Fruit fly (Drosophila melanogaster) whole organism, embryonic: ENCODE measurements around the gene Pka-C3.

Experiments used
- Abd-B ChIP-seq: fragments of 200-800 bp; sonication (Bioruptor generic); optimal IDR thresholded peaks from 2 replicates; lab custom pipeline; 2018; ENCODE audit warnings: missing biosample characterization, mild to moderate bottlenecking, missing genetic modification characterization, moderate library complexity
- Atf-2 ChIP-seq: fragments of 200-800 bp; sonication (Bioruptor generic); optimal IDR thresholded peaks from 2 replicates; lab custom pipeline; 2016; ENCODE audit warnings: missing biosample characterization, missing genetic modification characterization
- BtbVII ChIP-seq: fragments of 200-800 bp; sonication (Bioruptor generic); optimal IDR thresholded peaks from 3 replicates; lab custom pipeline; 2017; ENCODE audit warnings: missing biosample characterization, mild to moderate bottlenecking, missing genetic modification characterization
- CG10543 ChIP-seq: fragments of 200-800 bp; sonication (Bioruptor generic); optimal IDR thresholded peaks from 3 replicates; lab custom pipeline; 2017; ENCODE audit warnings: missing biosample characterization, mild to moderate bottlenecking, missing genetic modification characterization, moderate library complexity
- CG10654 ChIP-seq: fragments of 200-800 bp; sonication (Bioruptor generic); optimal IDR thresholded peaks from 2 replicates; lab custom pipeline; 2016; ENCODE audit warnings: missing biosample characterization, missing genetic modification characterization
- CG12744 ChIP-seq: fragments of 200-800 bp; sonication (Bioruptor generic); optimal IDR thresholded peaks from 2 replicates; lab custom pipeline; 2016; ENCODE audit warnings: missing biosample characterization, missing genetic modification characterization
- CG13894 ChIP-seq: fragments of 200-800 bp; sonication (Bioruptor generic); optimal IDR thresholded peaks from 3 replicates; lab custom pipeline; 2018; ENCODE audit warnings: missing biosample characterization, mild to moderate bottlenecking, missing genetic modification characterization, moderate library complexity
- CG15479 ChIP-seq: fragments of 200-800 bp; sonication (Bioruptor generic); optimal IDR thresholded peaks from 3 replicates; lab custom pipeline; 2019; ENCODE audit warnings: missing biosample characterization, mild to moderate bottlenecking, missing genetic modification characterization, moderate library complexity
- CG17186 ChIP-seq: fragments of 200-800 bp; sonication (Bioruptor generic); optimal IDR thresholded peaks from 3 replicates; lab custom pipeline; 2017; ENCODE audit warnings: missing biosample characterization, missing genetic modification reagents, missing genetic modification characterization
- CG1832 ChIP-seq: fragments of 200-800 bp; sonication (Bioruptor generic); optimal IDR thresholded peaks from 2 replicates; lab custom pipeline; 2017; ENCODE audit warnings: missing biosample characterization, mild to moderate bottlenecking, missing genetic modification characterization, inconsistent platforms
- CG18764 ChIP-seq: fragments of 200-800 bp; sonication (Bioruptor generic); optimal IDR thresholded peaks from 3 replicates; lab custom pipeline; 2016; ENCODE audit warnings: missing biosample characterization, missing genetic modification characterization
- CG2120 ChIP-seq: fragments of 200-800 bp; sonication (Bioruptor generic); optimal IDR thresholded peaks from 3 replicates; lab custom pipeline; 2016; ENCODE audit warnings: missing biosample characterization, missing genetic modification characterization
- CG2875 ChIP-seq: fragments of 200-800 bp; sonication (Bioruptor generic); optimal IDR thresholded peaks from 2 replicates; lab custom pipeline; 2017; ENCODE audit warnings: missing biosample characterization, mild to moderate bottlenecking, missing genetic modification characterization, missing genetic modification reagents
- CG30020 ChIP-seq: fragments of 200-800 bp; optimal IDR thresholded peaks from 2 replicates; lab custom pipeline; 2019; ENCODE audit warnings: missing biosample characterization, mild to moderate bottlenecking, missing genetic modification characterization, moderate library complexity
- CG31388 ChIP-seq: fragments of 200-800 bp; sonication (Bioruptor generic); optimal IDR thresholded peaks from 2 replicates; lab custom pipeline; 2016; ENCODE audit warnings: missing biosample characterization, missing genetic modification characterization
- CG32767 ChIP-seq: fragments of 200-800 bp; sonication (Bioruptor generic); IDR thresholded peaks from 2 replicates; pipeline ENCODE4 v1.3.6; 2022; ENCODE audit warnings: missing biosample characterization, missing genetic modification characterization
- CG3407 ChIP-seq: fragments of 200-800 bp; sonication (Bioruptor generic); optimal IDR thresholded peaks from 2 replicates; lab custom pipeline; 2018; ENCODE audit warnings: missing biosample characterization, mild to moderate bottlenecking, missing genetic modification characterization
- CG3838 ChIP-seq: fragments of 200-800 bp; sonication (Bioruptor generic); optimal IDR thresholded peaks from 3 replicates; lab custom pipeline; 2016; ENCODE audit warnings: missing biosample characterization, missing genetic modification characterization
- CG4730 ChIP-seq: fragments of 200-800 bp; sonication (Bioruptor generic); IDR thresholded peaks from 2 replicates; pipeline ENCODE4 v1.3.6; 2022; ENCODE audit warnings: missing biosample characterization, missing genetic modification characterization
- CG8089 ChIP-seq: fragments of 200-800 bp; sonication (Bioruptor generic); optimal IDR thresholded peaks from 3 replicates; lab custom pipeline; 2016; ENCODE audit warnings: missing biosample characterization, missing genetic modification characterization
- CG8478 ChIP-seq: fragments of >200 bp; optimal IDR thresholded peaks from 2 replicates; lab custom pipeline; 2018
- CG9215 ChIP-seq: fragments of 200-800 bp; sonication (Bioruptor generic); IDR thresholded peaks from 2 replicates; pipeline ENCODE4 v1.3.6; 2022; ENCODE audit warnings: missing biosample characterization, missing genetic modification characterization
- CG9437 ChIP-seq: fragments of 200-800 bp; sonication (Bioruptor generic); optimal IDR thresholded peaks from 2 replicates; lab custom pipeline; 2018; ENCODE audit warnings: missing biosample characterization, mild to moderate bottlenecking, missing genetic modification characterization
- CG9609 ChIP-seq: fragments of 200-800 bp; sonication (Bioruptor generic); optimal IDR thresholded peaks from 3 replicates; lab custom pipeline; 2016; ENCODE audit warnings: missing biosample characterization, missing genetic modification characterization
- Dek ChIP-seq: fragments of 200-800 bp; sonication (Bioruptor generic); optimal IDR thresholded peaks from 3 replicates; lab custom pipeline; 2019; ENCODE audit warnings: missing biosample characterization, mild to moderate bottlenecking, missing genetic modification characterization, moderate library complexity
- Elba2 ChIP-seq: fragments of 200-800 bp; sonication (Bioruptor generic); optimal IDR thresholded peaks from 3 replicates; lab custom pipeline; 2016; ENCODE audit warnings: missing biosample characterization, missing genetic modification characterization
- Ets65A ChIP-seq: fragments of 200-800 bp; sonication (Bioruptor generic); peaks from one replicate; lab custom pipeline; 2016; ENCODE audit warnings: missing biosample characterization, missing genetic modification characterization
- HLH3B ChIP-seq: fragments of 200-800 bp; sonication (Bioruptor generic); IDR thresholded peaks from 2 replicates; pipeline ENCODE4 v1.3.6; 2022; ENCODE audit warnings: missing biosample characterization, missing genetic modification characterization
- Hand ChIP-seq: fragments of 200-800 bp; sonication (Bioruptor generic); optimal IDR thresholded peaks from 2 replicates; lab custom pipeline; 2017; ENCODE audit warnings: mild to moderate bottlenecking, missing biosample characterization, missing genetic modification reagents, missing genetic modification characterization
- Mes4 ChIP-seq: fragments of 200-800 bp; sonication (Bioruptor generic); optimal IDR thresholded peaks from 2 replicates; lab custom pipeline; 2016; ENCODE audit warnings: missing biosample characterization, missing genetic modification characterization
- Scr ChIP-seq: fragments of 200-800 bp; sonication (Bioruptor generic); IDR thresholded peaks from 2 replicates; pipeline ENCODE4 v1.3.6; 2022; ENCODE audit warnings: missing biosample characterization, missing genetic modification characterization; ENCODE audit not compliant: partially characterized antibody
- Side ChIP-seq: fragments of 200-800 bp; sonication (Bioruptor generic); optimal IDR thresholded peaks from 2 replicates; lab custom pipeline; 2016; ENCODE audit warnings: missing biosample characterization, missing genetic modification characterization
- Spps ChIP-seq: fragments of 200-800 bp; sonication (Bioruptor generic); optimal IDR thresholded peaks from 2 replicates; lab custom pipeline; 2018; ENCODE audit warnings: missing biosample characterization, mild to moderate bottlenecking, missing genetic modification characterization
- Taf1 ChIP-seq: fragments of 200-800 bp; sonication (Bioruptor generic); IDR thresholded peaks from 2 replicates; pipeline ENCODE4 v1.3.6; 2022; ENCODE audit warnings: missing biosample characterization, missing genetic modification characterization
- al ChIP-seq: fragments of 200-800 bp; sonication (Bioruptor generic); IDR thresholded peaks from 2 replicates; pipeline ENCODE4 v1.3.6; 2022; ENCODE audit warnings: missing biosample characterization, missing genetic modification characterization
- bcd ChIP-seq: fragments of 200-800 bp; sonication (Bioruptor generic); optimal IDR thresholded peaks from 2 replicates; lab custom pipeline; 2017; ENCODE audit warnings: missing biosample characterization, mild to moderate bottlenecking, missing genetic modification characterization
- bigmax ChIP-seq: fragments of 200-800 bp; sonication (Bioruptor generic); optimal IDR thresholded peaks from 2 replicates; lab custom pipeline; 2018; ENCODE audit warnings: missing biosample characterization, mild to moderate bottlenecking, missing genetic modification characterization
- chinmo ChIP-seq: fragments of 200-800 bp; sonication (Bioruptor generic); IDR thresholded peaks from 4 replicates; pipeline ENCODE4 v1.3.6; 2022; ENCODE audit warnings: missing biosample characterization, missing genetic modification characterization; ENCODE audit not compliant: partially characterized antibody
- crp ChIP-seq, 2 experiments: fragments of 200-800 bp; sonication (Bioruptor generic); optimal IDR thresholded peaks; 2 replicates in 1 of 2; 3 replicates in 1 of 2; lab custom pipeline; 2017; ENCODE audit warnings: missing biosample characterization in 2 of 2, missing genetic modification characterization in 2 of 2, mild to moderate bottlenecking in 1 of 2, moderate library complexity in 1 of 2
- da ChIP-seq: fragments of 200-800 bp; sonication (Bioruptor generic); optimal IDR thresholded peaks from 2 replicates; lab custom pipeline; 2016; ENCODE audit warnings: missing biosample characterization, missing genetic modification characterization
- dan ChIP-seq: fragments of 200-800 bp; sonication (Bioruptor generic); IDR thresholded peaks from 2 replicates; pipeline ENCODE4 v1.3.6; 2022; ENCODE audit warnings: missing biosample characterization, missing genetic modification characterization
- dm ChIP-seq: fragments of 200-800 bp; sonication (Bioruptor generic); optimal IDR thresholded peaks from 3 replicates; lab custom pipeline; 2016; ENCODE audit warnings: missing biosample characterization, missing genetic modification characterization
- hb ChIP-seq: fragments of 200-800 bp; sonication (Bioruptor generic); IDR thresholded peaks from 3 replicates; pipeline ENCODE4 v1.3.6; 2022; ENCODE audit warnings: missing biosample characterization, missing genetic modification characterization; ENCODE audit not compliant: partially characterized antibody
- jing ChIP-seq: fragments of 200-800 bp; sonication (Bioruptor generic); optimal IDR thresholded peaks from 2 replicates; lab custom pipeline; 2018; ENCODE audit warnings: missing biosample characterization, mild to moderate bottlenecking, missing genetic modification characterization
- lab ChIP-seq: fragments of 200-800 bp; sonication (Bioruptor generic); optimal IDR thresholded peaks from 3 replicates; lab custom pipeline; 2017; ENCODE audit warnings: missing biosample characterization, missing genetic modification characterization, mild to moderate bottlenecking, moderate library complexity, missing genetic modification reagents
- lmd ChIP-seq: fragments of 200-800 bp; sonication (Bioruptor generic); IDR thresholded peaks from 2 replicates; pipeline ENCODE4 v1.3.6; 2022; ENCODE audit warnings: missing biosample characterization, missing genetic modification characterization
- oc ChIP-seq: fragments of 200-800 bp; sonication (Bioruptor generic); optimal IDR thresholded peaks from 2 replicates; lab custom pipeline; 2018; ENCODE audit warnings: missing biosample characterization, mild to moderate bottlenecking, missing genetic modification characterization, moderate library complexity
- psq ChIP-seq: fragments of 200-800 bp; sonication (Bioruptor generic); optimal IDR thresholded peaks from 2 replicates; lab custom pipeline; 2017; ENCODE audit warnings: missing biosample characterization, missing genetic modification characterization
- tgo ChIP-seq: fragments of 200-800 bp; sonication (Bioruptor generic); IDR thresholded peaks from 3 replicates; pipeline ENCODE4 v1.3.6; 2022; ENCODE audit warnings: missing biosample characterization, missing genetic modification characterization
- trem ChIP-seq: fragments of 200-800 bp; optimal IDR thresholded peaks from 3 replicates; lab custom pipeline; 2019; ENCODE audit warnings: missing biosample characterization, mild to moderate bottlenecking, missing genetic modification characterization, moderate library complexity
- yki ChIP-seq: fragments of >200 bp; optimal IDR thresholded peaks from 3 replicates; lab custom pipeline; 2018

Gene Pka-C3

dm6 chr3L:16001164-16001679 lies 46.6 kb upstream of the Pka-C3 start (continued):
- no peak for TF ChIP-seq CG9215 (GFP tag; lab: Robert Waterston, UW)
- no peak for TF ChIP-seq oc (tag; lab: Kevin White, UChicago)
- peak; percentile 3 for TF ChIP-seq CG3838 (GFP tag; lab: Kevin White, UChicago)
- TF ChIP-seq CG2120 (GFP tag; lab: Kevin White, UChicago) = peak; percentile 95
- TF ChIP-seq Dek (tag; lab: Kevin White, UChicago) = peak; percentile 88
- TF ChIP-seq BtbVII (GFP tag; lab: Kevin White, UChicago) = peak; percentile 82
- peak; percentile 96 for TF ChIP-seq CG10543 (GFP tag; lab: Kevin White, UChicago)
- TF ChIP-seq CG8089 (GFP tag; lab: Kevin White, UChicago) = peak; percentile 7
- TF ChIP-seq bigmax = no peak
- peak; percentile 84 for TF ChIP-seq bcd (GFP tag; lab: Kevin White, UChicago)
- TF ChIP-seq CG18764 (GFP tag; lab: Kevin White, UChicago) = peak; percentile 25
- TF ChIP-seq CG12744 = peak; percentile 69
- peak; percentile 90 for TF ChIP-seq lab (GFP tag; lab: Kevin White, UChicago)
- TF ChIP-seq psq (GFP tag; lab: Kevin White, UChicago) = no peak
- TF ChIP-seq yki (lab: Kevin White, UChicago) = no peak
- TF ChIP-seq CG15479 (GFP tag; lab: Kevin White, UChicago) = no peak
- 0 out of 2 replicates have a peak, but pooled peaks have one; percentile 36 for TF ChIP-seq HLH3B
- TF ChIP-seq Scr = 0 out of 2 replicates have a peak, but pooled peaks have one; percentile 34
- peak; percentile 45 for TF ChIP-seq jing (GFP tag; lab: Kevin White, UChicago)
- TF ChIP-seq CG17186 (GFP tag; lab: Kevin White, UChicago) = no peak
- TF ChIP-seq al (GFP tag; lab: Robert Waterston, UW) = peak; percentile 65; the same call in 1 of the 2 replicates
- peak; percentile 91 for TF ChIP-seq Hand
- TF ChIP-seq CG8478 = no peak
- peak; percentile 82; the same call in 1 of the 2 replicates for TF ChIP-seq lmd
- TF ChIP-seq Side (GFP tag; lab: Kevin White, UChicago) = peak; percentile 70
- peak; percentile 59 for TF ChIP-seq CG1832 (GFP tag; lab: Kevin White, UChicago)
- peak; percentile 27 for TF ChIP-seq trem (tag; lab: Kevin White, UChicago)
- TF ChIP-seq CG32767 (GFP tag; lab: Robert Waterston, UW) = peak; percentile 42; the same call in 1 of the 2 replicates
- no peak for TF ChIP-seq CG30020
- TF ChIP-seq Taf1 (GFP tag; lab: Robert Waterston, UW) = 0 out of 2 replicates have a peak, but pooled peaks have one; percentile 20
- no peak for TF ChIP-seq CG10654 (GFP tag; lab: Kevin White, UChicago)
- no peak for TF ChIP-seq Spps (tag; lab: Kevin White, UChicago)
- no peak for TF ChIP-seq Ets65A (GFP tag; lab: Kevin White, UChicago)
- peak; percentile 28 for TF ChIP-seq dm (GFP tag; lab: Kevin White, UChicago)
- no peak for TF ChIP-seq dan (GFP tag; lab: Robert Waterston, UW)
- peak; percentile 51 for TF ChIP-seq Abd-B (GFP tag; lab: Kevin White, UChicago)
- no peak for TF ChIP-seq CG31388 (GFP tag; lab: Kevin White, UChicago)
- TF ChIP-seq CG9437 = peak; percentile 65
- TF ChIP-seq crp (GFP tag; optimal IDR thresholded peaks at IDR 0.05; lab: Kevin White, UChicago) = peak in 1 of 2 experiments; percentile 59
- TF ChIP-seq CG9609 (GFP tag; lab: Kevin White, UChicago) = peak; percentile 75
- TF ChIP-seq hb (GFP tag; lab: Robert Waterston, UW) = no peak
- TF ChIP-seq CG2875 (GFP tag; lab: Kevin White, UChicago) = peak; percentile 27
- peak; percentile 42 for TF ChIP-seq Mes4 (GFP tag; lab: Kevin White, UChicago)
- TF ChIP-seq tgo = peak; percentile 70
- TF ChIP-seq CG3407 (GFP tag; lab: Kevin White, UChicago) = peak; percentile 27
- TF ChIP-seq CG13894 (tag; lab: Kevin White, UChicago) = peak; percentile 92
- TF ChIP-seq da (GFP tag; lab: Kevin White, UChicago) = peak; percentile 50
- TF ChIP-seq Elba2 (GFP tag; lab: Kevin White, UChicago) = no peak
- TF ChIP-seq chinmo (GFP tag; lab: Robert Waterston, UW) = peak; percentile 75; the same call in 1 of the 4 replicates
- TF ChIP-seq CG4730 (GFP tag; lab: Robert Waterston, UW) = peak; percentile 46; the same call in 1 of the 2 replicates
- TF ChIP-seq Atf-2 (GFP tag; lab: Kevin White, UChicago) = peak; percentile 68
